Fruit fly (Drosophila melanogaster) whole organism, embryonic: ENCODE results near the gene ProRS-m.

Experiments
- ATbp ChIP-seq: fragments of 200-800 bp; sonication (Bioruptor generic); optimal IDR thresholded peaks from 2 replicates; lab custom pipeline; 2017; ENCODE audit warnings: missing biosample characterization, mild to moderate bottlenecking, missing genetic modification characterization, missing genetic modification reagents
- Abd-B ChIP-seq: fragments of 200-800 bp; sonication (Bioruptor generic); optimal IDR thresholded peaks from 2 replicates; lab custom pipeline; 2018; ENCODE audit warnings: missing biosample characterization, mild to moderate bottlenecking, missing genetic modification characterization, moderate library complexity
- Atf-2 ChIP-seq: fragments of 200-800 bp; sonication (Bioruptor generic); optimal IDR thresholded peaks from 2 replicates; lab custom pipeline; 2016; ENCODE audit warnings: missing biosample characterization, missing genetic modification characterization
- Atf6 ChIP-seq: fragments of 200-800 bp; sonication (Bioruptor generic); IDR thresholded peaks from 2 replicates; pipeline ENCODE4 v1.3.6; 2022; ENCODE audit warnings: missing biosample characterization, missing genetic modification characterization
- CG1233 ChIP-seq: fragments of 200-800 bp; sonication (Bioruptor generic); optimal IDR thresholded peaks from 4 replicates; lab custom pipeline; 2018; ENCODE audit warnings: missing biosample characterization, mild to moderate bottlenecking, missing genetic modification characterization
- CG15696 ChIP-seq: fragments of 200-800 bp; sonication (Bioruptor generic); optimal IDR thresholded peaks from 2 replicates; lab custom pipeline; 2019; ENCODE audit warnings: missing biosample characterization, mild to moderate bottlenecking, missing genetic modification characterization, moderate library complexity
- CG16779 ChIP-seq: fragments of 200-800 bp; sonication (Bioruptor generic); IDR thresholded peaks from 2 replicates; pipeline ENCODE4 v1.3.6; 2022; ENCODE audit warnings: missing biosample characterization, missing genetic modification characterization
- CG17328 ChIP-seq: fragments of 200-800 bp; sonication (Bioruptor generic); IDR thresholded peaks from 2 replicates; pipeline ENCODE4 v1.3.6; 2022; ENCODE audit warnings: missing biosample characterization, missing genetic modification characterization
- CG18262 ChIP-seq: fragments of 200-800 bp; optimal IDR thresholded peaks from 3 replicates; lab custom pipeline; 2019; ENCODE audit warnings: missing biosample characterization, mild to moderate bottlenecking, missing genetic modification characterization, moderate library complexity
- CG32532 ChIP-seq: fragments of 200-800 bp; sonication (Bioruptor generic); IDR thresholded peaks from 2 replicates; pipeline ENCODE4 v1.3.6; 2022; ENCODE audit warnings: missing biosample characterization, missing genetic modification characterization
- CG32767 ChIP-seq: fragments of 200-800 bp; sonication (Bioruptor generic); IDR thresholded peaks from 2 replicates; pipeline ENCODE4 v1.3.6; 2022; ENCODE audit warnings: missing biosample characterization, missing genetic modification characterization
- CG34422 ChIP-seq: fragments of 200-800 bp; sonication (Bioruptor generic); IDR thresholded peaks from 3 replicates; pipeline ENCODE4 v1.3.6; 2022; ENCODE audit warnings: missing biosample characterization, missing genetic modification characterization
- CG3726 ChIP-seq: fragments of 200-800 bp; sonication (Bioruptor generic); IDR thresholded peaks from 3 replicates; pipeline ENCODE4, ENCODE4 v1.3.6; 2022; ENCODE audit warnings: missing biosample characterization, missing genetic modification characterization
- CG4360 ChIP-seq: fragments of 200-800 bp; sonication (Bioruptor generic); IDR thresholded peaks from 2 replicates; pipeline ENCODE4 v1.3.6; 2022; ENCODE audit warnings: missing biosample characterization, missing genetic modification characterization
- CG7372 ChIP-seq: fragments of 200-800 bp; sonication (Bioruptor generic); IDR thresholded peaks from 2 replicates; pipeline ENCODE4 v1.3.6; 2022; ENCODE audit warnings: missing biosample characterization, missing genetic modification characterization
- CG7839 ChIP-seq: fragments of 200-800 bp; sonication (Bioruptor generic); optimal IDR thresholded peaks from 3 replicates; lab custom pipeline; 2018; ENCODE audit warnings: missing biosample characterization, mild to moderate bottlenecking, missing genetic modification characterization, moderate library complexity
- CG7987 ChIP-seq: fragments of 200-800 bp; sonication (Bioruptor generic); optimal IDR thresholded peaks from 2 replicates; lab custom pipeline; 2018; ENCODE audit warnings: missing biosample characterization, mild to moderate bottlenecking, missing genetic modification characterization, moderate library complexity
- CG8924 ChIP-seq: fragments of 200-800 bp; optimal IDR thresholded peaks from 3 replicates; lab custom pipeline; 2019; ENCODE audit warnings: missing biosample characterization, mild to moderate bottlenecking, missing genetic modification characterization, moderate library complexity
- CG9215 ChIP-seq: fragments of 200-800 bp; sonication (Bioruptor generic); IDR thresholded peaks from 2 replicates; pipeline ENCODE4 v1.3.6; 2022; ENCODE audit warnings: missing biosample characterization, missing genetic modification characterization
- CkIIα-i1 ChIP-seq: fragments of 200-800 bp; sonication (Bioruptor generic); IDR thresholded peaks from 2 replicates; pipeline ENCODE4 v1.3.6; 2022; ENCODE audit warnings: missing biosample characterization, missing genetic modification characterization
- Deaf1 ChIP-seq: fragments of 200-800 bp; optimal IDR thresholded peaks from 3 replicates; lab custom pipeline; 2019; ENCODE audit warnings: missing biosample characterization, mild to moderate bottlenecking, missing genetic modification characterization, moderate library complexity
- Dfd ChIP-seq, 2 experiments: fragments of >200 bp; optimal IDR thresholded peaks; 2 replicates each; lab custom pipeline; 2017; ENCODE audit warnings: missing biosample characterization in 2 of 2, missing genetic modification characterization in 2 of 2
- Dip3 ChIP-seq: fragments of 200-800 bp; sonication (Bioruptor generic); optimal IDR thresholded peaks from 3 replicates; lab custom pipeline; 2016; ENCODE audit warnings: missing biosample characterization, missing genetic modification characterization
- Meics ChIP-seq: fragments of 200-800 bp; sonication (Bioruptor generic); optimal IDR thresholded peaks from 2 replicates; lab custom pipeline; 2017; ENCODE audit warnings: missing biosample characterization, mild to moderate bottlenecking, missing genetic modification characterization
- Opbp ChIP-seq: fragments of 200-800 bp; sonication (Bioruptor generic); IDR thresholded peaks from 3 replicates; pipeline ENCODE4 v1.3.6; 2022; ENCODE audit warnings: missing biosample characterization, missing genetic modification characterization; ENCODE audit not compliant: partially characterized antibody
- Pdp1 ChIP-seq, 2 experiments: fragments of 200-800 bp; sonication (Bioruptor generic); optimal IDR thresholded peaks; 3 replicates each; lab custom pipeline; 2016; ENCODE audit warnings: missing biosample characterization in 2 of 2, missing genetic modification characterization in 2 of 2, mild to moderate bottlenecking in 1 of 2, moderate library complexity in 1 of 2
- Sry-β ChIP-seq: fragments of 200-800 bp; sonication (Bioruptor generic); optimal IDR thresholded peaks from 2 replicates; lab custom pipeline; 2018; ENCODE audit warnings: missing biosample characterization, mild to moderate bottlenecking, missing genetic modification characterization, moderate library complexity
- Sry-δ ChIP-seq: fragments of 200-800 bp; sonication (Bioruptor generic); optimal IDR thresholded peaks from 2 replicates; lab custom pipeline; 2016; ENCODE audit warnings: missing biosample characterization, missing genetic modification characterization
- ab ChIP-seq: fragments of 200-800 bp; sonication (Bioruptor generic); optimal IDR thresholded peaks from 2 replicates; lab custom pipeline; 2016; ENCODE audit warnings: missing biosample characterization, missing genetic modification characterization
- az2 ChIP-seq: fragments of 200-800 bp; sonication (Bioruptor generic); optimal IDR thresholded peaks from 3 replicates; lab custom pipeline; 2016; ENCODE audit warnings: missing biosample characterization, missing genetic modification characterization
- bbx ChIP-seq: fragments of 200-800 bp; sonication (Bioruptor generic); IDR thresholded peaks from 2 replicates; pipeline ENCODE4 v1.3.6; 2022; ENCODE audit warnings: missing biosample characterization, missing genetic modification characterization; ENCODE audit not compliant: partially characterized antibody
- cad ChIP-seq: fragments of >200 bp; optimal IDR thresholded peaks from 2 replicates; lab custom pipeline; 2017; ENCODE audit warnings: missing biosample characterization, missing genetic modification characterization
- cas ChIP-seq: fragments of 200-800 bp; sonication (Bioruptor generic); IDR thresholded peaks from 2 replicates; pipeline ENCODE4 v1.3.6; 2022; ENCODE audit warnings: missing biosample characterization, missing genetic modification characterization
- da ChIP-seq: fragments of 200-800 bp; sonication (Bioruptor generic); optimal IDR thresholded peaks from 2 replicates; lab custom pipeline; 2016; ENCODE audit warnings: missing biosample characterization, missing genetic modification characterization
- dm ChIP-seq: fragments of 200-800 bp; sonication (Bioruptor generic); optimal IDR thresholded peaks from 3 replicates; lab custom pipeline; 2016; ENCODE audit warnings: missing biosample characterization, missing genetic modification characterization
- esg ChIP-seq: fragments of 200-800 bp; sonication (Bioruptor generic); conservative IDR thresholded peaks from 2 replicates; pipeline ENCODE4 v1.3.6; 2022; ENCODE audit warnings: missing biosample characterization, missing genetic modification characterization
- fd96Cb ChIP-seq: fragments of 200-800 bp; sonication (Bioruptor generic); optimal IDR thresholded peaks from 2 replicates; lab custom pipeline; 2018; ENCODE audit warnings: missing biosample characterization, mild to moderate bottlenecking, missing genetic modification characterization, moderate library complexity
- gcm2 ChIP-seq: fragments of 200-800 bp; sonication (Bioruptor generic); optimal IDR thresholded peaks from 2 replicates; lab custom pipeline; 2016; ENCODE audit warnings: missing biosample characterization, missing genetic modification characterization
- grn ChIP-seq: fragments of 200-800 bp; sonication (Bioruptor generic); optimal IDR thresholded peaks from 3 replicates; lab custom pipeline; 2017; ENCODE audit warnings: missing biosample characterization, missing genetic modification characterization
- inv ChIP-seq: fragments of 200-800 bp; sonication (Bioruptor generic); IDR thresholded peaks from 2 replicates; pipeline ENCODE4 v1.3.6; 2022; ENCODE audit warnings: missing biosample characterization, missing genetic modification characterization; ENCODE audit not compliant: partially characterized antibody
- luna ChIP-seq: fragments of 200-800 bp; sonication (Bioruptor generic); optimal IDR thresholded peaks from 2 replicates; lab custom pipeline; 2016; ENCODE audit warnings: missing biosample characterization, missing genetic modification characterization
- nmo ChIP-seq: fragments of 200-800 bp; sonication (Bioruptor generic); optimal IDR thresholded peaks from 2 replicates; lab custom pipeline; 2018; ENCODE audit warnings: missing biosample characterization, mild to moderate bottlenecking, missing genetic modification characterization, moderate library complexity
- odd ChIP-seq: fragments of 200-800 bp; sonication (Bioruptor generic); optimal IDR thresholded peaks from 2 replicates; lab custom pipeline; 2017; ENCODE audit warnings: missing biosample characterization, mild to moderate bottlenecking, missing genetic modification characterization
- pan ChIP-seq, 4 experiments: fragments of >200 bp in 3 of 4; fragments of 200-800 bp in 1 of 4; sonication (Bioruptor generic) in 1 of 4; optimal IDR thresholded peaks in 3 of 4; IDR thresholded peaks in 1 of 4; 2 replicates each; pipeline versions ENCODE4 v1.3.6 to Lab custom; 2017 to 2022; ENCODE audit warnings: missing biosample characterization in 2 of 4, missing genetic modification characterization in 2 of 4, mixed read lengths in 1 of 4
- pfk ChIP-seq: fragments of 200-800 bp; sonication (Bioruptor generic); optimal IDR thresholded peaks from 2 replicates; lab custom pipeline; 2018; ENCODE audit warnings: missing biosample characterization, mild to moderate bottlenecking, missing genetic modification characterization, moderate library complexity
- ranshi ChIP-seq: fragments of 200-800 bp; sonication (Bioruptor generic); IDR thresholded peaks from 2 replicates; pipeline ENCODE4 v1.3.6; 2022; ENCODE audit warnings: missing biosample characterization, missing genetic modification characterization
- sim ChIP-seq: fragments of 200-800 bp; sonication (Bioruptor generic); IDR thresholded peaks from 2 replicates; pipeline ENCODE4 v1.3.6; 2022; ENCODE audit warnings: missing biosample characterization, missing genetic modification characterization
- tgo ChIP-seq: fragments of 200-800 bp; sonication (Bioruptor generic); IDR thresholded peaks from 3 replicates; pipeline ENCODE4 v1.3.6; 2022; ENCODE audit warnings: missing biosample characterization, missing genetic modification characterization

ProRS-m gene

DNA sequence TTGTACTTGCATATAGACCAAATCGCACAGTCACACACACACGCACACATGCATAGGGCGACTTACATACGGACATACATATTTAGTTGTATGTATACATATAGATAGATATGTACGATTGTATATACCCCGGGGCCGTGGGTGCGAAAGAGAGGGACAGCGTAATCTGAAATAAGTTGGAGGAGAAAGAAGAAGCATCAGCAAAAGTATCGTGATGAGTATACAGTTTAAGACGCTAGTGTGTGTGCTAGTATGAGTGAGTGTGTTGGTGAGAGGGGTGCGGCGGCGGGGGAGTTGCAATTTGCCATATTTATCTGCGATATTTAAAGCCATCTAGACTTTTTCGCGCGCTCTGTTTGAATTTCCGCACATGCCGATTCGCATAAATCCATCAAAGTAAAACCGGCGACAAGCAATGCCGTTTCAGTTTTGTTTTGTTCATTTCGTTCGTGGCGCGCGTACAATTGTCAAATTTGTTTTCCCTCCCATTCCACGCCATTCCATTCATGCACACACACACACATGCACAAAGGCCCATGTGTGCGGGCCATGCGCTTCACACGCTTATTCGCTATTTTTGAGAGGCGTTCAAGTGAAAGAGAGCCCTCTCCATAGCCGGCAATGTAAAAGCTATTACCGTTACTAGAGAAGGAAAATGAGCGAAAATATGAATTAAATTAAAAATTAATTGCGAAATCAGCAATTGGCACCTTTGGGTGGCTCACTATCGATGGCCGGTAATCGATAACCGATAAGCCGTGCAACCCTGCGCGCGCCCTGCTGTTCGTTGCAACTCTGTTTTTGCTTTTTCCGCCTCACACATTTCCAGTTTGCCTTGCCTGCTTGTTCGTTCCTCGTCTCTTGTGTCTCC lies 16.5 kb downstream of the ProRS-m start (continued):
- TF ChIP-seq pan (optimal IDR thresholded peaks at IDR 0.05; lab: Kevin White, UChicago) = no peak
- peak in 1 of 2 experiments; percentile 80 for TF ChIP-seq pan (GFP tag; optimal IDR thresholded peaks at IDR 0.05 in 1 of 2, IDR thresholded peaks at IDR 0.05 in 1 of 2)
- peak; percentile 56 for TF ChIP-seq CG18262 (tag; lab: Kevin White, UChicago)
- TF ChIP-seq CG7987 = peak; percentile 91
- TF ChIP-seq bbx (GFP tag; lab: Robert Waterston, UW) = peak; percentile 76
- TF ChIP-seq odd = peak; percentile 93
- peak; percentile 74; the same call in 1 of the 2 replicates for TF ChIP-seq cas (GFP tag; lab: Robert Waterston, UW)
- TF ChIP-seq CG4360 (GFP tag; lab: Robert Waterston, UW) = peak; percentile 44; the same call in 1 of the 2 replicates
- peak; percentile 93 for TF ChIP-seq dm (GFP tag; lab: Kevin White, UChicago)
- TF ChIP-seq CG8924 (tag; lab: Kevin White, UChicago) = peak; percentile 47
- TF ChIP-seq Dfd (GFP tag; optimal IDR thresholded peaks at IDR 0.05; lab: Kevin White, UChicago) = no peak
- TF ChIP-seq CG16779 = peak; percentile 74
- TF ChIP-seq Sry-β (GFP tag; lab: Kevin White, UChicago) = peak; percentile 51
- peak; percentile 81 for TF ChIP-seq gcm2
- TF ChIP-seq CG17328 = peak; percentile 83
- peak; percentile 81 for TF ChIP-seq Atf6 (GFP tag; lab: Robert Waterston, UW)
- peak; percentile 82 for TF ChIP-seq Opbp (GFP tag; lab: Robert Waterston, UW)
- no peak for TF ChIP-seq Abd-B (GFP tag; lab: Kevin White, UChicago)
- peak; percentile 85 for TF ChIP-seq CG32532 (GFP tag; lab: Robert Waterston, UW)
- TF ChIP-seq CG34422 (GFP tag; lab: Robert Waterston, UW) = peak; percentile 56
- TF ChIP-seq az2 (GFP tag; lab: Kevin White, UChicago) = peak; percentile 68
- peak; percentile 85 for TF ChIP-seq CG32767 (GFP tag; lab: Robert Waterston, UW)
- TF ChIP-seq inv (GFP tag; lab: Robert Waterston, UW) = peak; percentile 71
- peak; percentile 77 for TF ChIP-seq pfk (GFP tag; lab: Kevin White, UChicago)
- TF ChIP-seq ATbp (GFP tag; lab: Kevin White, UChicago) = peak; percentile 76
- TF ChIP-seq fd96Cb = peak; percentile 20
- TF ChIP-seq CG1233 (GFP tag; lab: Kevin White, UChicago) = peak; percentile 85
- peak; percentile 86 for TF ChIP-seq Sry-δ (GFP tag; lab: Kevin White, UChicago)
- peak; percentile 76 for TF ChIP-seq ranshi
- no peak for TF ChIP-seq esg (GFP tag; lab: Robert Waterston, UW)
- peak; percentile 82 for TF ChIP-seq da (GFP tag; lab: Kevin White, UChicago)
- peak; percentile 79 to 84 for TF ChIP-seq Pdp1 (GFP tag; optimal IDR thresholded peaks at IDR 0.05; lab: Kevin White, UChicago)
- no peak for TF ChIP-seq cad (GFP tag; lab: Kevin White, UChicago)
- TF ChIP-seq Atf-2 (GFP tag; lab: Kevin White, UChicago) = peak; percentile 54
- TF ChIP-seq CG9215 = peak; percentile 39
- TF ChIP-seq ab = peak; percentile 30
- TF ChIP-seq CG3726 (GFP tag; lab: Robert Waterston, UW) = no peak
- peak; percentile 67 for TF ChIP-seq nmo
- TF ChIP-seq Meics = peak; percentile 90
- TF ChIP-seq luna (GFP tag; lab: Kevin White, UChicago) = peak; percentile 62
- TF ChIP-seq CG15696 (tag; lab: Kevin White, UChicago) = peak; percentile 49
- TF ChIP-seq CG7839 (tag; lab: Kevin White, UChicago) = peak; percentile 70
- peak; percentile 27 for TF ChIP-seq Deaf1
- peak; percentile 70 for TF ChIP-seq grn
- TF ChIP-seq tgo (GFP tag; lab: Robert Waterston, UW) = peak; percentile 68
- peak; percentile 70 for TF ChIP-seq Dip3 (GFP tag; lab: Kevin White, UChicago)
- TF ChIP-seq sim (GFP tag; lab: Robert Waterston, UW) = peak; percentile 75
- TF ChIP-seq CG7372 (GFP tag; lab: Robert Waterston, UW) = peak; percentile 70; the same call in 1 of the 2 replicates
- no peak for TF ChIP-seq CkIIα-i1 (GFP tag; lab: Robert Waterston, UW)
